Fruit fly (Drosophila melanogaster) whole organism, prepupa: ENCODE results near the gene Agpat2.

Source experiments
- Blimp-1 ChIP-seq: fragments of 200-800 bp; sonication (Bioruptor generic); optimal IDR thresholded peaks from 3 replicates; lab custom pipeline; 2017; ENCODE audit warnings: missing biosample characterization, missing genetic modification characterization, mild to moderate bottlenecking, moderate library complexity, missing genetic modification reagents
- CG15336 ChIP-seq: fragments of 200-800 bp; sonication (Bioruptor generic); IDR thresholded peaks from 2 replicates; pipeline ENCODE4 v1.3.6; 2022; ENCODE audit warnings: missing biosample characterization, missing genetic modification characterization
- CG31627 ChIP-seq: fragments of 200-800 bp; sonication (Bioruptor generic); optimal IDR thresholded peaks from 3 replicates; lab custom pipeline; 2016; ENCODE audit warnings: missing biosample characterization, missing genetic modification characterization
- CG7368 ChIP-seq: fragments of 200-800 bp; sonication (Bioruptor generic); optimal IDR thresholded peaks from 3 replicates; lab custom pipeline; 2016; ENCODE audit warnings: missing biosample characterization, missing genetic modification characterization
- Eip75B ChIP-seq: fragments of 200-800 bp; sonication (Bioruptor generic); optimal IDR thresholded peaks from 3 replicates; lab custom pipeline; 2016; ENCODE audit warnings: missing biosample characterization, missing genetic modification characterization
- Ets21C ChIP-seq: fragments of 200-800 bp; sonication (Bioruptor generic); optimal IDR thresholded peaks from 3 replicates; lab custom pipeline; 2016; ENCODE audit warnings: missing biosample characterization, missing genetic modification characterization
- Lpt ChIP-seq: fragments of 200-800 bp; sonication (Bioruptor generic); optimal IDR thresholded peaks from 3 replicates; lab custom pipeline; 2016; ENCODE audit warnings: missing biosample characterization, missing genetic modification characterization
- pdm3 ChIP-seq: fragments of 200-800 bp; sonication (Bioruptor generic); optimal IDR thresholded peaks from 3 replicates; lab custom pipeline; 2016; ENCODE audit warnings: missing biosample characterization, missing genetic modification characterization

dm6 chr2L:8449358-8449757, 14.4 kb downstream of the Agpat2 start, which contains the start of gene Aasdh:
- TF ChIP-seq CG15336 (GFP tag; lab: Robert Waterston, UW) (no peak), CG31627 (GFP tag; lab: Kevin White, UChicago) (no peak), Ets21C (GFP tag; lab: Kevin White, UChicago) (no peak), CG7368 (no peak), Eip75B (GFP tag; lab: Kevin White, UChicago) (no peak), Lpt (no peak), Blimp-1 (GFP tag; lab: Kevin White, UChicago) (no peak), pdm3 (no peak)
